Fruit fly (Drosophila melanogaster): Measurements from ENCODE around the gene Aef1.
A peak's percentile ranks its signal among the peaks of the same experiment; 100 is the strongest.

The Aef1 gene

dm6 chr3L:21444719-21445118 is 11.5 kb downstream of the Aef1 start, which contains the start of gene Alp1:
Gene Alp1 (minus strand): TSS chr3L:21444819.
- no peak for TF ChIP-seq CG8159 (tag; optimal IDR thresholded peaks at IDR 0.05)
- no peak for TF ChIP-seq CG14655 (GFP tag; optimal IDR thresholded peaks at IDR 0.05)
- TF ChIP-seq CG32121 (GFP tag; IDR thresholded peaks at IDR 0.05) = no peak
- TF ChIP-seq fd96Ca (GFP tag; IDR thresholded peaks at IDR 0.05) = no peak
- TF ChIP-seq CG10348 (GFP tag; IDR thresholded peaks at IDR 0.05) = no peak
- TF ChIP-seq gl (tag; optimal IDR thresholded peaks at IDR 0.05) = no peak
- TF ChIP-seq Ets98B (GFP tag; IDR thresholded peaks at IDR 0.05) = no peak
- TF ChIP-seq CG9948 (tag; optimal IDR thresholded peaks at IDR 0.05) = no peak
- no peak for TF ChIP-seq CG15710 (tag; optimal IDR thresholded peaks at IDR 0.05)
- TF ChIP-seq CG4496 (GFP tag; IDR thresholded peaks at IDR 0.05) = no peak
- TF ChIP-seq D1 (tag; optimal IDR thresholded peaks at IDR 0.05) = no peak
- TF ChIP-seq CG17806 (tag; optimal IDR thresholded peaks at IDR 0.05) = no peak
- no peak for TF ChIP-seq Snoo (tag; optimal IDR thresholded peaks at IDR 0.05)

dm6 chr3L:21445704-21446103 is 12.5 kb downstream of the Aef1 start, which contains the start of gene Syx7:
Gene Syx7 (plus strand): TSS chr3L:21445834.
- TF ChIP-seq Snoo (tag; optimal IDR thresholded peaks at IDR 0.05) = no peak
- no peak for TF ChIP-seq CG9948 (tag; optimal IDR thresholded peaks at IDR 0.05)
- no peak for TF ChIP-seq Ets98B (GFP tag; IDR thresholded peaks at IDR 0.05)
- TF ChIP-seq rn (GFP tag; IDR thresholded peaks at IDR 0.05) = no peak
- TF ChIP-seq CG4496 (GFP tag; IDR thresholded peaks at IDR 0.05) = no peak; the same call in 2 of the 3 replicates
- no peak for TF ChIP-seq Pif1B (GFP tag; optimal IDR thresholded peaks at IDR 0.05)
- TF ChIP-seq EcR (GFP tag; optimal IDR thresholded peaks at IDR 0.05) = no peak
- no peak for TF ChIP-seq gl (tag; optimal IDR thresholded peaks at IDR 0.05)
- no peak for TF ChIP-seq CG32121 (GFP tag; IDR thresholded peaks at IDR 0.05)
- no peak for TF ChIP-seq CG10348 (GFP tag; IDR thresholded peaks at IDR 0.05)
- no peak for TF ChIP-seq CG8159 (tag; optimal IDR thresholded peaks at IDR 0.05)
- no peak for TF ChIP-seq D1 (tag; optimal IDR thresholded peaks at IDR 0.05)
- TF ChIP-seq CG13204 (GFP tag; optimal IDR thresholded peaks at IDR 0.05) = no peak
- TF ChIP-seq CG17806 (tag; optimal IDR thresholded peaks at IDR 0.05) = no peak
- no peak for TF ChIP-seq Pif1A (GFP tag; optimal IDR thresholded peaks at IDR 0.05)
- no peak for TF ChIP-seq CG34367 (tag; optimal IDR thresholded peaks at IDR 0.05)
- TF ChIP-seq fd96Ca (GFP tag; IDR thresholded peaks at IDR 0.05) = no peak
- TF ChIP-seq CG12605 (GFP tag; IDR thresholded peaks at IDR 0.05) = no peak
- no peak for TF ChIP-seq CG8301 (tag; optimal IDR thresholded peaks at IDR 0.05)

dm6 chr3L:21449336-21449735 is 16.1 kb downstream of the Aef1 start:
- TF ChIP-seq EcR (GFP tag; optimal IDR thresholded peaks at IDR 0.05) (no peak), Snoo (tag; optimal IDR thresholded peaks at IDR 0.05) (no peak), CG32121 (GFP tag; IDR thresholded peaks at IDR 0.05) (no peak), CG13204 (GFP tag; optimal IDR thresholded peaks at IDR 0.05) (no peak), CG15710 (tag; optimal IDR thresholded peaks at IDR 0.05) (no peak), CG17806 (tag; optimal IDR thresholded peaks at IDR 0.05) (no peak), D1 (tag; optimal IDR thresholded peaks at IDR 0.05) (no peak), rn (GFP tag; IDR thresholded peaks at IDR 0.05) (no peak), CG14655 (GFP tag; optimal IDR thresholded peaks at IDR 0.05) (no peak), CG34367 (tag; optimal IDR thresholded peaks at IDR 0.05) (no peak), gl (tag; optimal IDR thresholded peaks at IDR 0.05) (no peak), CG10348 (GFP tag; IDR thresholded peaks at IDR 0.05) (no peak), Pif1A (GFP tag; optimal IDR thresholded peaks at IDR 0.05) (no peak), CG12605 (GFP tag; IDR thresholded peaks at IDR 0.05) (no peak), CG9948 (tag; optimal IDR thresholded peaks at IDR 0.05) (no peak)

dm6 chr3L:21450486-21450885 is 17.3 kb downstream of the Aef1 start:
- no peak for TF ChIP-seq Snoo (tag; optimal IDR thresholded peaks at IDR 0.05)
- no peak for TF ChIP-seq EcR (GFP tag; optimal IDR thresholded peaks at IDR 0.05)
- no peak for TF ChIP-seq CG4496 (GFP tag; IDR thresholded peaks at IDR 0.05)
- TF ChIP-seq CG32121 (GFP tag; IDR thresholded peaks at IDR 0.05) = no peak
- no peak for TF ChIP-seq gl (tag; optimal IDR thresholded peaks at IDR 0.05)
- no peak for TF ChIP-seq CG8301 (tag; optimal IDR thresholded peaks at IDR 0.05)
- no peak for TF ChIP-seq Ets98B (GFP tag; IDR thresholded peaks at IDR 0.05)
- no peak for TF ChIP-seq CG34367 (tag; optimal IDR thresholded peaks at IDR 0.05)
- TF ChIP-seq Pif1A (GFP tag; optimal IDR thresholded peaks at IDR 0.05) = no peak
- no peak for TF ChIP-seq CG17806 (tag; optimal IDR thresholded peaks at IDR 0.05)
- TF ChIP-seq CG10348 (GFP tag; IDR thresholded peaks at IDR 0.05) = no peak
- TF ChIP-seq rn (GFP tag; IDR thresholded peaks at IDR 0.05) = no peak
- TF ChIP-seq CG14655 (GFP tag; optimal IDR thresholded peaks at IDR 0.05) = no peak
- no peak for TF ChIP-seq D1 (tag; optimal IDR thresholded peaks at IDR 0.05)
- TF ChIP-seq CG13204 (GFP tag; optimal IDR thresholded peaks at IDR 0.05) = no peak
- TF ChIP-seq CG8159 (tag; optimal IDR thresholded peaks at IDR 0.05) = no peak
- no peak for TF ChIP-seq CG9948 (tag; optimal IDR thresholded peaks at IDR 0.05)
- TF ChIP-seq CG12605 (GFP tag; IDR thresholded peaks at IDR 0.05) = no peak
- no peak for TF ChIP-seq fd96Ca (GFP tag; IDR thresholded peaks at IDR 0.05)

dm6 chr3L:21453623-21454022 is 20.4 kb downstream of the Aef1 start:
- TF ChIP-seq Pif1A (GFP tag; optimal IDR thresholded peaks at IDR 0.05) = peak; percentile 70
- TF ChIP-seq CG10348 (GFP tag; IDR thresholded peaks at IDR 0.05) = no peak
- TF ChIP-seq CG15710 (tag; optimal IDR thresholded peaks at IDR 0.05) = peak; percentile 65
- peak; percentile 32 for TF ChIP-seq gl (tag; optimal IDR thresholded peaks at IDR 0.05)
- no peak for TF ChIP-seq EcR (GFP tag; optimal IDR thresholded peaks at IDR 0.05)
- no peak for TF ChIP-seq D1 (tag; optimal IDR thresholded peaks at IDR 0.05)
- peak; percentile 34 for TF ChIP-seq CG8301 (tag; optimal IDR thresholded peaks at IDR 0.05)
- peak; percentile 71 for TF ChIP-seq CG8159 (tag; optimal IDR thresholded peaks at IDR 0.05)
- TF ChIP-seq fd96Ca (GFP tag; IDR thresholded peaks at IDR 0.05) = no peak
- peak; percentile 57 for TF ChIP-seq Pif1B (GFP tag; optimal IDR thresholded peaks at IDR 0.05)
- peak; percentile 61 for TF ChIP-seq CG34367 (tag; optimal IDR thresholded peaks at IDR 0.05)
- TF ChIP-seq CG14655 (GFP tag; optimal IDR thresholded peaks at IDR 0.05) = peak; percentile 56
- TF ChIP-seq CG9948 (tag; optimal IDR thresholded peaks at IDR 0.05) = peak; percentile 70
- TF ChIP-seq CG4496 (GFP tag; IDR thresholded peaks at IDR 0.05) = 0 out of 3 replicates have a peak, but pooled peaks have one; percentile 23
- TF ChIP-seq Ets98B (GFP tag; IDR thresholded peaks at IDR 0.05) = no peak
- TF ChIP-seq CG32121 (GFP tag; IDR thresholded peaks at IDR 0.05) = no peak
- TF ChIP-seq CG17806 (tag; optimal IDR thresholded peaks at IDR 0.05) = peak; percentile 72
- no peak for TF ChIP-seq CG13204 (GFP tag; optimal IDR thresholded peaks at IDR 0.05)
- TF ChIP-seq rn (GFP tag; IDR thresholded peaks at IDR 0.05) = no peak
- TF ChIP-seq CG12605 (GFP tag; IDR thresholded peaks at IDR 0.05) = no peak
- TF ChIP-seq Snoo (tag; optimal IDR thresholded peaks at IDR 0.05) = no peak
